Worm (Caenorhabditis elegans) whole organism, midembryonic: Measurements from ENCODE around the gene srh-52.

ENCODE experiments used
- T22C8.4 ChIP-seq: fragments of 200-800 bp; sonication (Bioruptor generic); IDR thresholded peaks from 2 replicates; pipeline ENCODE4 v1.3.6; 2022; ENCODE audit warnings: missing genetic modification characterization, missing compliant biosample characterization
- flt-1 ChIP-seq: fragments of 200-800 bp; sonication (Bioruptor generic); IDR thresholded peaks from 2 replicates; pipeline ENCODE4 v1.3.6; 2022; ENCODE audit warnings: missing genetic modification characterization, missing compliant biosample characterization
- klf-2 ChIP-seq: fragments of 200-800 bp; sonication (Bioruptor generic); conservative IDR thresholded peaks from 2 replicates; pipeline ENCODE4 v1.3.6; 2022; ENCODE audit warnings: missing genetic modification reagents, missing genetic modification characterization, missing compliant biosample characterization
- med-1 ChIP-seq: sonication (generic microtip); optimal IDR thresholded peaks from 2 replicates; lab custom pipeline; 2017; ENCODE audit warnings: missing genetic modification characterization, mild to moderate bottlenecking, missing compliant biosample characterization, antibody characterized with exemption, missing genetic modification reagents; ENCODE audit not compliant: insufficient read depth

DNA sequence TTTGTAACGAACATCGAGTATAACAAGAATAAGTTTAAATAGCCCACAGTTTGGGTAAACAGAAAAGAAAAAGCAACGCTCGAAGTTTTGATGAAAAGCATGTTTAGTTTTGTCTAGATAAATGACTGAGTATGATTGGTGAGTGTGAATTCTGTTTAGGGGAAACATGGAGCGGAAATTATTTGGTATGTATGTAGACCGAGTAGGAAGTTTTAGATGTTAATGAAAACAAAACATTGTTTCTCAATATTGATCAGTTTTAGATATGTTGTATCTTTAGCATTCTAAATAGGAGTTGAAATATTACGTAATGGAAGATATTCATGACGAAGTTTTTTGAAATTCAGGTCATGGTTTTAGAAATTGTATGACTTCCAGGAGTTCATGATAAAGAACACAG lies 36.5 kb upstream of the srh-52 start, which contains the start of gene srbc-63:
- no peak for TF ChIP-seq T22C8.4
- no peak for TF ChIP-seq med-1 (GFP tag; lab: Kevin White, UChicago)
- no peak for TF ChIP-seq flt-1 (GFP tag; lab: Robert Waterston, UW)
- no peak for TF ChIP-seq klf-2 (GFP tag; lab: Robert Waterston, UW)
